Fruit fly (Drosophila melanogaster) whole organism, embryonic: ENCODE results near the gene CG8526.

Experiments
- CG10209 ChIP-seq: fragments of 200-800 bp; sonication (Bioruptor generic); optimal IDR thresholded peaks from 3 replicates; lab custom pipeline; 2017; ENCODE audit warnings: missing biosample characterization, mild to moderate bottlenecking, missing genetic modification characterization, missing genetic modification reagents
- CG10462 ChIP-seq: fragments of 200-800 bp; sonication (Bioruptor generic); optimal IDR thresholded peaks from 2 replicates; lab custom pipeline; 2016; ENCODE audit warnings: missing biosample characterization, missing genetic modification characterization
- CG11093 ChIP-seq: fragments of 200-800 bp; sonication (Bioruptor generic); IDR thresholded peaks from 3 replicates; pipeline ENCODE4 v1.3.6; 2022; ENCODE audit warnings: missing biosample characterization, missing genetic modification characterization
- CG11456 ChIP-seq: fragments of 200-800 bp; sonication (Bioruptor generic); IDR thresholded peaks from 3 replicates; pipeline ENCODE4 v1.3.6; 2022; ENCODE audit warnings: missing biosample characterization, missing genetic modification characterization
- CG12155 ChIP-seq: fragments of 200-800 bp; sonication (Bioruptor generic); optimal IDR thresholded peaks from 3 replicates; lab custom pipeline; 2016; ENCODE audit warnings: missing biosample characterization, missing genetic modification characterization
- CG13424 ChIP-seq: fragments of 200-800 bp; sonication (Bioruptor generic); optimal IDR thresholded peaks from 2 replicates; lab custom pipeline; 2019; ENCODE audit warnings: missing biosample characterization, mild to moderate bottlenecking, missing genetic modification characterization, moderate library complexity
- CG15011 ChIP-seq: fragments of 200-800 bp; sonication (Bioruptor generic); optimal IDR thresholded peaks from 3 replicates; lab custom pipeline; 2018; ENCODE audit warnings: missing biosample characterization, mild to moderate bottlenecking, missing genetic modification characterization
- CG17359 ChIP-seq: fragments of 200-800 bp; sonication (Bioruptor generic); optimal IDR thresholded peaks from 3 replicates; lab custom pipeline; 2018; ENCODE audit warnings: missing biosample characterization, mild to moderate bottlenecking, missing genetic modification characterization, moderate library complexity
- CG17912 ChIP-seq: fragments of 200-800 bp; sonication (Bioruptor generic); optimal IDR thresholded peaks from 2 replicates; lab custom pipeline; 2018; ENCODE audit warnings: missing biosample characterization, mild to moderate bottlenecking, missing genetic modification characterization
- CG1792 ChIP-seq: fragments of 200-800 bp; sonication (Bioruptor generic); optimal IDR thresholded peaks from 2 replicates; lab custom pipeline; 2016; ENCODE audit warnings: missing biosample characterization, missing genetic modification characterization
- CG2202 ChIP-seq: fragments of 200-800 bp; sonication (Bioruptor generic); optimal IDR thresholded peaks from 2 replicates; lab custom pipeline; 2018; ENCODE audit warnings: missing biosample characterization, mild to moderate bottlenecking, missing genetic modification characterization
- CG2875 ChIP-seq: fragments of 200-800 bp; sonication (Bioruptor generic); optimal IDR thresholded peaks from 2 replicates; lab custom pipeline; 2017; ENCODE audit warnings: missing biosample characterization, mild to moderate bottlenecking, missing genetic modification characterization, missing genetic modification reagents
- CG31224 ChIP-seq: fragments of 200-800 bp; sonication (Bioruptor generic); IDR thresholded peaks from 2 replicates; pipeline ENCODE4 v1.3.6; 2022; ENCODE audit warnings: missing biosample characterization, missing genetic modification characterization
- CG3838 ChIP-seq: fragments of 200-800 bp; sonication (Bioruptor generic); optimal IDR thresholded peaks from 3 replicates; lab custom pipeline; 2016; ENCODE audit warnings: missing biosample characterization, missing genetic modification characterization
- CG3995 ChIP-seq: fragments of 200-800 bp; sonication (Bioruptor generic); optimal IDR thresholded peaks from 3 replicates; lab custom pipeline; 2016; ENCODE audit warnings: missing biosample characterization, missing genetic modification characterization
- CG6683 ChIP-seq: fragments of 200-800 bp; sonication (Bioruptor generic); optimal IDR thresholded peaks from 2 replicates; lab custom pipeline; 2017; ENCODE audit warnings: missing biosample characterization, mild to moderate bottlenecking, missing genetic modification characterization, missing genetic modification reagents
- CG8359 ChIP-seq: fragments of 200-800 bp; sonication (Bioruptor generic); optimal IDR thresholded peaks from 2 replicates; lab custom pipeline; 2017; ENCODE audit warnings: missing biosample characterization, mild to moderate bottlenecking, missing genetic modification characterization, borderline replicate concordance
- CG9876 ChIP-seq: fragments of 200-800 bp; sonication (Bioruptor generic); optimal IDR thresholded peaks from 2 replicates; lab custom pipeline; 2016; ENCODE audit warnings: missing biosample characterization, missing genetic modification characterization
- Chrac-16 ChIP-seq: fragments of 200-800 bp; sonication (Bioruptor generic); optimal IDR thresholded peaks from 3 replicates; lab custom pipeline; 2016; ENCODE audit warnings: missing biosample characterization, missing genetic modification characterization
- CoRest ChIP-seq: fragments of 200-800 bp; sonication (Bioruptor generic); optimal IDR thresholded peaks from 3 replicates; lab custom pipeline; 2018; ENCODE audit warnings: missing biosample characterization, mild to moderate bottlenecking, missing genetic modification characterization, moderate library complexity
- Doc3 ChIP-seq: fragments of 200-800 bp; sonication (Bioruptor generic); IDR thresholded peaks from 3 replicates; pipeline ENCODE4 v1.3.6; 2022; ENCODE audit warnings: missing biosample characterization, missing genetic modification characterization; ENCODE audit not compliant: partially characterized antibody
- Kr ChIP-seq: fragments of 200-800 bp; sonication (Bioruptor generic); optimal IDR thresholded peaks from 2 replicates; lab custom pipeline; 2017; ENCODE audit warnings: missing biosample characterization, mild to moderate bottlenecking, missing genetic modification characterization
- Meics ChIP-seq: fragments of 200-800 bp; sonication (Bioruptor generic); optimal IDR thresholded peaks from 2 replicates; lab custom pipeline; 2017; ENCODE audit warnings: missing biosample characterization, mild to moderate bottlenecking, missing genetic modification characterization
- NK7.1 ChIP-seq: fragments of 200-800 bp; sonication (Bioruptor generic); optimal IDR thresholded peaks from 3 replicates; lab custom pipeline; 2016; ENCODE audit warnings: missing biosample characterization, missing genetic modification characterization
- Optix ChIP-seq: fragments of 200-800 bp; sonication (Bioruptor generic); IDR thresholded peaks from 3 replicates; pipeline ENCODE4 v1.3.6; 2022; ENCODE audit warnings: missing biosample characterization, missing genetic modification characterization
- Ravus ChIP-seq: fragments of 200-800 bp; sonication (Bioruptor generic); IDR thresholded peaks from 2 replicates; pipeline ENCODE4 v1.3.6; 2022; ENCODE audit warnings: missing biosample characterization, missing genetic modification characterization
- Usf ChIP-seq: fragments of 200-800 bp; sonication (Bioruptor generic); optimal IDR thresholded peaks from 2 replicates; lab custom pipeline; 2017; ENCODE audit warnings: missing genotype, missing biosample characterization, missing genetic modification characterization
- YL-1 ChIP-seq: fragments of 200-800 bp; sonication (Bioruptor generic); optimal IDR thresholded peaks from 3 replicates; lab custom pipeline; 2017; ENCODE audit warnings: missing biosample characterization, mild to moderate bottlenecking, missing genetic modification characterization
- amos ChIP-seq: fragments of 200-800 bp; sonication (Bioruptor generic); IDR thresholded peaks from 2 replicates; pipeline ENCODE4 v1.3.6; 2022; ENCODE audit warnings: missing biosample characterization, missing genetic modification characterization; ENCODE audit not compliant: partially characterized antibody
- cas ChIP-seq: fragments of 200-800 bp; sonication (Bioruptor generic); IDR thresholded peaks from 2 replicates; pipeline ENCODE4 v1.3.6; 2022; ENCODE audit warnings: missing biosample characterization, missing genetic modification characterization
- chinmo ChIP-seq: fragments of 200-800 bp; sonication (Bioruptor generic); IDR thresholded peaks from 4 replicates; pipeline ENCODE4 v1.3.6; 2022; ENCODE audit warnings: missing biosample characterization, missing genetic modification characterization; ENCODE audit not compliant: partially characterized antibody
- dysf ChIP-seq: fragments of 200-800 bp; sonication (Bioruptor generic); IDR thresholded peaks from 3 replicates; pipeline ENCODE4 v1.3.6; 2022; ENCODE audit warnings: missing biosample characterization, missing genetic modification characterization
- kni ChIP-seq: fragments of 200-800 bp; sonication (Bioruptor generic); optimal IDR thresholded peaks from 3 replicates; lab custom pipeline; 2017; ENCODE audit warnings: mild to moderate bottlenecking, missing biosample characterization, missing genetic modification reagents, missing genetic modification characterization
- maf-S ChIP-seq: fragments of 200-800 bp; sonication (Bioruptor generic); optimal IDR thresholded peaks from 2 replicates; lab custom pipeline; 2016; ENCODE audit warnings: missing biosample characterization, missing genetic modification characterization
- nerfin-2 ChIP-seq: fragments of 200-800 bp; sonication (Bioruptor generic); IDR thresholded peaks from 2 replicates; pipeline ENCODE4 v1.3.6; 2022; ENCODE audit warnings: missing biosample characterization, missing genetic modification characterization; ENCODE audit not compliant: partially characterized antibody
- pnt ChIP-seq: fragments of 200-800 bp; sonication (Bioruptor generic); optimal IDR thresholded peaks from 3 replicates; lab custom pipeline; 2016; ENCODE audit warnings: missing biosample characterization, missing genetic modification characterization
- psq ChIP-seq: fragments of 200-800 bp; sonication (Bioruptor generic); optimal IDR thresholded peaks from 2 replicates; lab custom pipeline; 2017; ENCODE audit warnings: missing biosample characterization, missing genetic modification characterization
- twi ChIP-seq: fragments of 200-800 bp; optimal IDR thresholded peaks from 2 replicates; lab custom pipeline; 2019; ENCODE audit warnings: missing biosample characterization, mild to moderate bottlenecking, missing genetic modification characterization, moderate library complexity
- unpg ChIP-seq: fragments of 200-800 bp; sonication (Bioruptor generic); optimal IDR thresholded peaks from 3 replicates; lab custom pipeline; 2018; ENCODE audit warnings: missing biosample characterization, mild to moderate bottlenecking, missing genetic modification characterization, moderate library complexity
- vvl ChIP-seq: fragments of 200-800 bp; sonication (Bioruptor generic); IDR thresholded peaks from 2 replicates; pipeline ENCODE4 v1.3.6; 2022; ENCODE audit warnings: missing biosample characterization, missing genetic modification characterization

The CG8526 gene

dm6 chr3R:9759360-9760191 lies 41.5 kb upstream of the CG8526 start, which contains the start of gene Mpi (continued):
- TF ChIP-seq twi (tag; lab: Kevin White, UChicago), result no peak
- no peak for TF ChIP-seq maf-S (GFP tag; lab: Kevin White, UChicago)
- peak; percentile 33 for TF ChIP-seq CG17359
- TF ChIP-seq vvl, result peak; percentile 53
- TF ChIP-seq Usf (GFP tag; lab: Kevin White, UChicago), result no peak
- TF ChIP-seq CG31224 (GFP tag; lab: Robert Waterston, UW), result no peak
- TF ChIP-seq kni (GFP tag; lab: Kevin White, UChicago), result no peak
- peak; percentile 88 for TF ChIP-seq YL-1 (GFP tag; lab: Kevin White, UChicago)
- peak; percentile 52; the same call in 1 of the 2 replicates for TF ChIP-seq amos
- TF ChIP-seq Chrac-16 (GFP tag; lab: Kevin White, UChicago), result peak; percentile 21
- no peak for TF ChIP-seq CG17912 (GFP tag; lab: Kevin White, UChicago)
- no peak for TF ChIP-seq unpg
- no peak for TF ChIP-seq psq (GFP tag; lab: Kevin White, UChicago)
- TF ChIP-seq CG10462, result no peak
- TF ChIP-seq dysf (GFP tag; lab: Robert Waterston, UW), result peak; percentile 17; the same call in 1 of the 3 replicates
- TF ChIP-seq CG1792 (GFP tag; lab: Kevin White, UChicago), result no peak
- peak; percentile 49 for TF ChIP-seq CG13424 (tag; lab: Kevin White, UChicago)
- no peak for TF ChIP-seq CG15011 (GFP tag; lab: Kevin White, UChicago)
- TF ChIP-seq Doc3 (GFP tag; lab: Robert Waterston, UW), result peak; percentile 53; the same call in 2 of the 3 replicates
- no peak for TF ChIP-seq CG3838 (GFP tag; lab: Kevin White, UChicago)
- TF ChIP-seq CG6683 (GFP tag; lab: Kevin White, UChicago), result no peak
- TF ChIP-seq Optix (GFP tag; lab: Robert Waterston, UW), result no peak
- no peak for TF ChIP-seq Ravus (GFP tag; lab: Robert Waterston, UW)
- no peak for TF ChIP-seq CG9876 (GFP tag; lab: Kevin White, UChicago)
- TF ChIP-seq CG11093 (GFP tag; lab: Robert Waterston, UW), result no peak
- peak; percentile 14 for TF ChIP-seq CG2875 (GFP tag; lab: Kevin White, UChicago)
- no peak for TF ChIP-seq cas (GFP tag; lab: Robert Waterston, UW)
- no peak for TF ChIP-seq NK7.1 (GFP tag; lab: Kevin White, UChicago)
- no peak for TF ChIP-seq CG11456 (GFP tag; lab: Robert Waterston, UW)
- TF ChIP-seq Kr, result no peak
- no peak for TF ChIP-seq Meics (GFP tag; lab: Kevin White, UChicago)
- peak; percentile 31; the same call in 1 of the 2 replicates for TF ChIP-seq nerfin-2 (GFP tag; lab: Robert Waterston, UW)
- TF ChIP-seq CG8359, result peak; percentile 100
- TF ChIP-seq CG10209 (GFP tag; lab: Kevin White, UChicago), result no peak
- no peak for TF ChIP-seq CG12155 (GFP tag; lab: Kevin White, UChicago)
- TF ChIP-seq chinmo (GFP tag; lab: Robert Waterston, UW), result 0 out of 4 replicates have a peak, but pooled peaks have one; percentile 32
- TF ChIP-seq CG3995 (GFP tag; lab: Kevin White, UChicago), result peak; percentile 82
- peak; percentile 40 for TF ChIP-seq CoRest (tag; lab: Kevin White, UChicago)
- no peak for TF ChIP-seq CG2202
- TF ChIP-seq pnt (GFP tag; lab: Kevin White, UChicago), result no peak
